Worm (Caenorhabditis elegans) whole organism, midembryonic: Measurements from ENCODE around the gene F15G9.2.

Experiments used
- cog-1 ChIP-seq: sonication (generic microtip); optimal IDR thresholded peaks from 2 replicates; lab custom pipeline; 2016; ENCODE audit warnings: missing genetic modification characterization, missing compliant biosample characterization
- flt-1 ChIP-seq: fragments of 200-800 bp; sonication (Bioruptor generic); IDR thresholded peaks from 2 replicates; pipeline ENCODE4 v1.3.6; 2022; ENCODE audit warnings: missing genetic modification characterization, missing compliant biosample characterization
- ztf-23 ChIP-seq: fragments of 200-800 bp; sonication (Bioruptor generic); IDR thresholded peaks from 2 replicates; pipeline ENCODE4 v1.3.6; 2022; ENCODE audit warnings: missing genetic modification reagents, missing genetic modification characterization, missing compliant biosample characterization
- ztf-29 ChIP-seq: fragments of 200-800 bp; sonication (Bioruptor generic); IDR thresholded peaks from 2 replicates; pipeline ENCODE4 v1.3.6; 2022; ENCODE audit warnings: missing genetic modification reagents, missing genetic modification characterization, missing compliant biosample characterization

DNA sequence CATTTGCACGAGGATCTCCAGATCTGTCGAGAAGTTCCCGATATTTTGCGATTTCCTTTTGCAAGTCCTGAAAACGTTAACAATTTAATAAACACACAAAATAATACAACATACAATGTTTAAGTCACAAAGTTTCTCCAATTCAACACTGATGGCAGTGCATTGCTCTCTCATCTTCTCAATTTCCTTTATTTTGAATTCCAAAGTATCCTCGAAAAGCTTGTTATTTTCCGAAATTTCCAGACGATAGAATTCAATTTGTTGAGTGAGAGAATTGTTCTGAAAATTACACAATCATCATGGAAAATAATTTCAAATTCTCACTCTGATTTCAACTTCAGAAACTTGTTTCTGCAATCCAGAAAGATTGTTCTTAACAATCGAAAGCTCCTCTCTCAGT lies 35.6 kb downstream of the F15G9.2 start:
- no peak for TF ChIP-seq ztf-23 (GFP tag; lab: Robert Waterston, UW)
- TF ChIP-seq ztf-29 (GFP tag; lab: Robert Waterston, UW): no peak
- no peak for TF ChIP-seq flt-1 (GFP tag; lab: Robert Waterston, UW)
- TF ChIP-seq cog-1 (tag; lab: Kevin White, UChicago): no peak
